Worm (Caenorhabditis elegans): ENCODE data around the gene mpc-1.

DNA sequence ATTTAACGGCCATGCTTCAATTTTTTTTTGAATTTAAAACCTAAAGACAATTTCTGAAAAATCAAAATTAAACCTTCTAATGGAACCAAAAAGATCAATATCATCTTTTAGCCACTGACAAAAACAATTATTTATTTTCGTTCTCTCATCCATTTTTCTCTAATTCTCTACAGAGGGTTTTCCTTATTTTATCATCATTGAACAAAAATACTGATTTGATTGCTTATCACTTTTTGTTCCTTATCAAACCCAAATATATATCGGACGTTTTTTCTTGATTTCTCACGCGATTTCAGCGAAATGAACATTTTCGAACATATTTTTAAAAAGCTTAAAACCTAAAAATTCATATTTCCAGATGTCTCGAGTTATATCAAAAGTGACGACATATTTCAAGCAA lies at the start of gene mpc-1:
- TF ChIP-seq nhr-237 (tag; optimal IDR thresholded peaks at IDR 0.05) (no peak), drap-1 (GFP tag; optimal IDR thresholded peaks at IDR 0.05) (no peak), ces-1 (GFP tag; optimal IDR thresholded peaks at IDR 0.05) (no peak), zip-8 (tag; optimal IDR thresholded peaks at IDR 0.05) (no peak), unc-39 (tag; optimal IDR thresholded peaks at IDR 0.05) (no peak), nhr-76 (tag; optimal IDR thresholded peaks at IDR 0.05) (no peak), lsy-2 (tag; optimal IDR thresholded peaks at IDR 0.05) (no peak), nhr-12 (tag; optimal IDR thresholded peaks at IDR 0.05) (no peak), snpc-4 (tag; optimal IDR thresholded peaks at IDR 0.05) (no peak), pha-4 (tag; optimal IDR thresholded peaks at IDR 0.05) (no peak)
